Worm (Caenorhabditis elegans): Measurements from ENCODE around the gene acy-3.
"Not testable (repeated sequence)": the region's sequence is repeated elsewhere in the genome, so short reads cannot be mapped to it uniquely, and the experiment has no call there.

Gene acy-3

ce11 chrIII:3773173-3773572, 13.1 kb downstream of the acy-3 start, which contains the start of gene lec-4:
Gene lec-4 (minus strand): TSS chrIII:3773326.
- TF ChIP-seq unc-3 (GFP tag; conservative IDR thresholded peaks at IDR 0.05) (no peak), unc-3 (tag; optimal IDR thresholded peaks at IDR 0.05) (no peak), nfya-1 (tag; optimal IDR thresholded peaks at IDR 0.05) (no peak), Y22D7AL.16 (tag; optimal IDR thresholded peaks at IDR 0.05) (no peak), ceh-18 (tag; optimal IDR thresholded peaks at IDR 0.05) (no peak), pat-9 (tag; optimal IDR thresholded peaks at IDR 0.05) (no peak), pag-3 (tag; optimal IDR thresholded peaks at IDR 0.05; ENCODE audit: borderline replicate concordance) (no peak), syd-9 (tag; optimal IDR thresholded peaks at IDR 0.05) (no peak), fax-1 (tag; optimal IDR thresholded peaks at IDR 0.05) (no peak), hlh-13 (GFP tag; optimal IDR thresholded peaks at IDR 0.05) (no peak), ceh-24 (tag; optimal IDR thresholded peaks at IDR 0.05) (no peak)

ce11 chrIII:3770370-3770769, 15.9 kb downstream of the acy-3 start:
- peak; percentile 87 for TF ChIP-seq unc-3 (GFP tag; conservative IDR thresholded peaks at IDR 0.05)
- TF ChIP-seq unc-3 (tag; optimal IDR thresholded peaks at IDR 0.05), result not testable (repeated sequence)
- peak; percentile 28; the same call in 1 of the 2 replicates for TF ChIP-seq sox-2 (GFP tag; IDR thresholded peaks at IDR 0.05)
- TF ChIP-seq ceh-45 (GFP tag; IDR thresholded peaks at IDR 0.05), result peak; percentile 66

- no peak for TF ChIP-seq pqm-1 (tag; optimal IDR thresholded peaks at IDR 0.05)
- no peak for TF ChIP-seq ceh-45 (GFP tag; IDR thresholded peaks at IDR 0.05)
- TF ChIP-seq ttx-3 (tag; optimal IDR thresholded peaks at IDR 0.05), result no peak
- no peak for TF ChIP-seq ceh-22 (tag; optimal IDR thresholded peaks at IDR 0.05)
- no peak for TF ChIP-seq lim-6 (tag; optimal IDR thresholded peaks at IDR 0.05)
- no peak for TF ChIP-seq ztf-16 (tag; optimal IDR thresholded peaks at IDR 0.05)
- TF ChIP-seq rnt-1 (tag; optimal IDR thresholded peaks at IDR 0.05), result no peak
- TF ChIP-seq nfya-1 (tag; optimal IDR thresholded peaks at IDR 0.05), result no peak
Observed at ce11 chrIII:3768200-3768599, 18.1 kb downstream of the acy-3 start, which contains the start of gene gmeb-3. Gene gmeb-3 (plus strand): TSS chrIII:3768500.

- TF ChIP-seq ttx-3 (tag; optimal IDR thresholded peaks at IDR 0.05), result no peak
Observed at ce11 chrIII:3765460-3765859, 20.8 kb downstream of the acy-3 start, which contains the start of gene C44F1.1. Gene C44F1.1 (minus strand): TSS chrIII:3765560.

- TF ChIP-seq elt-4 (tag; optimal IDR thresholded peaks at IDR 0.05) (no peak), sox-2 (GFP tag; IDR thresholded peaks at IDR 0.05) (no peak), fkh-10 (GFP tag; optimal IDR thresholded peaks at IDR 0.05) (no peak), rnt-1 (tag; optimal IDR thresholded peaks at IDR 0.05) (no peak), nfya-1 (tag; optimal IDR thresholded peaks at IDR 0.05) (no peak), unc-86 (tag; optimal IDR thresholded peaks at IDR 0.05) (no peak), ceh-45 (GFP tag; IDR thresholded peaks at IDR 0.05) (no peak), C08G9.2 (tag; optimal IDR thresholded peaks at IDR 0.05) (no peak), ceh-18 (tag; optimal IDR thresholded peaks at IDR 0.05) (no peak), ref-2 (tag; optimal IDR thresholded peaks at IDR 0.05) (no peak), ceh-2 (tag; optimal IDR thresholded peaks at IDR 0.05) (no peak), elt-2 (tag; optimal IDR thresholded peaks at IDR 0.05) (no peak), ets-4 (tag; optimal IDR thresholded peaks at IDR 0.05) (no peak), pqm-1 (tag; optimal IDR thresholded peaks at IDR 0.05) (no peak)
Observed at ce11 chrIII:3764584-3764983, 21.7 kb downstream of the acy-3 start.

- TF ChIP-seq F13H6.1 (tag; optimal IDR thresholded peaks at IDR 0.05) (no peak), elt-2 (tag; optimal IDR thresholded peaks at IDR 0.05) (peak; percentile 26), ceh-2 (tag; optimal IDR thresholded peaks at IDR 0.05) (no peak), ahr-1 (tag; optimal IDR thresholded peaks at IDR 0.05) (no peak), zip-5 (tag; optimal IDR thresholded peaks at IDR 0.05) (no peak), C38D4.7 (GFP tag; optimal IDR thresholded peaks at IDR 0.05) (no peak), dmd-4 (tag; optimal IDR thresholded peaks at IDR 0.05; ENCODE audit: borderline replicate concordance) (no peak), hlh-13 (GFP tag; optimal IDR thresholded peaks at IDR 0.05) (no peak)
Observed at ce11 chrIII:3764043-3764442, 22.2 kb downstream of the acy-3 start.
